Fruit fly (Drosophila melanogaster) whole organism, prepupa: ENCODE results near the gene Ndc1.

Source experiments
- CG10631 ChIP-seq: fragments of 200-800 bp; sonication (Bioruptor generic); optimal IDR thresholded peaks from 2 replicates; lab custom pipeline; 2016; ENCODE audit warnings: missing biosample characterization, missing genetic modification characterization
- CG10669 ChIP-seq: fragments of 200-800 bp; sonication (Bioruptor generic); optimal IDR thresholded peaks from 3 replicates; lab custom pipeline; 2018; ENCODE audit warnings: missing biosample characterization, mild to moderate bottlenecking, missing genetic modification characterization, moderate library complexity
- CG11294 ChIP-seq: fragments of 200-800 bp; sonication (Bioruptor generic); IDR thresholded peaks from 2 replicates; pipeline ENCODE4 v1.3.6; 2022; ENCODE audit warnings: missing biosample characterization, missing genetic modification characterization
- CG11762 ChIP-seq: fragments of 200-800 bp; sonication (Bioruptor generic); optimal IDR thresholded peaks from 3 replicates; lab custom pipeline; 2016; ENCODE audit warnings: missing biosample characterization, missing genetic modification characterization; ENCODE audit not compliant: insufficient read depth
- CG11902 ChIP-seq: fragments of 200-800 bp; sonication (Bioruptor generic); optimal IDR thresholded peaks from 3 replicates; lab custom pipeline; 2016; ENCODE audit warnings: missing biosample characterization, missing genetic modification characterization
- CG15336 ChIP-seq: fragments of 200-800 bp; sonication (Bioruptor generic); IDR thresholded peaks from 2 replicates; pipeline ENCODE4 v1.3.6; 2022; ENCODE audit warnings: missing biosample characterization, missing genetic modification characterization
- CG1621 ChIP-seq: fragments of 200-800 bp; sonication (Bioruptor generic); optimal IDR thresholded peaks from 3 replicates; lab custom pipeline; 2018; ENCODE audit warnings: missing biosample characterization, mild to moderate bottlenecking, missing genetic modification characterization
- CG16779 ChIP-seq: fragments of 200-800 bp; sonication (Bioruptor generic); optimal IDR thresholded peaks from 3 replicates; lab custom pipeline; 2017; ENCODE audit warnings: missing biosample characterization, mild to moderate bottlenecking, missing genetic modification characterization
- CG3032 ChIP-seq: fragments of 200-800 bp; optimal IDR thresholded peaks from 2 replicates; lab custom pipeline; 2019; ENCODE audit warnings: missing biosample characterization, mild to moderate bottlenecking, missing genetic modification characterization, moderate library complexity
- CG34406 ChIP-seq: fragments of 200-800 bp; sonication (Bioruptor generic); optimal IDR thresholded peaks from 3 replicates; lab custom pipeline; 2016; ENCODE audit warnings: missing biosample characterization, missing genetic modification characterization
- CG3919 ChIP-seq: fragments of 200-800 bp; sonication (Bioruptor generic); optimal IDR thresholded peaks from 3 replicates; lab custom pipeline; 2016; ENCODE audit warnings: missing biosample characterization, missing genetic modification characterization
- CG4318 ChIP-seq: fragments of 200-800 bp; sonication (Bioruptor generic); optimal IDR thresholded peaks from 3 replicates; lab custom pipeline; 2017; ENCODE audit warnings: missing biosample characterization, mild to moderate bottlenecking, missing genetic modification characterization
- CG6276 ChIP-seq: fragments of 200-800 bp; sonication (Bioruptor generic); optimal IDR thresholded peaks from 2 replicates; lab custom pipeline; 2017; ENCODE audit warnings: missing biosample characterization, mild to moderate bottlenecking, missing genetic modification characterization
- CG6792 ChIP-seq: fragments of 200-800 bp; sonication (Bioruptor generic); optimal IDR thresholded peaks from 3 replicates; lab custom pipeline; 2016; ENCODE audit warnings: missing biosample characterization, missing genetic modification characterization
- CG6808 ChIP-seq: fragments of 200-800 bp; sonication (Bioruptor generic); optimal IDR thresholded peaks from 3 replicates; lab custom pipeline; 2017; ENCODE audit warnings: missing biosample characterization, missing genetic modification characterization, mild to moderate bottlenecking, moderate library complexity, missing genetic modification reagents
- CG6854 ChIP-seq: fragments of 200-800 bp; sonication (Bioruptor generic); optimal IDR thresholded peaks from 2 replicates; lab custom pipeline; 2017; ENCODE audit warnings: missing biosample characterization, mild to moderate bottlenecking, missing genetic modification characterization
- CG8119 ChIP-seq: fragments of 200-800 bp; sonication (Bioruptor generic); IDR thresholded peaks from 3 replicates; pipeline ENCODE4 v1.3.6; 2022; ENCODE audit warnings: missing biosample characterization, missing genetic modification characterization
- CG8319 ChIP-seq: fragments of 200-800 bp; sonication (Bioruptor generic); optimal IDR thresholded peaks from 3 replicates; lab custom pipeline; 2016; ENCODE audit warnings: missing biosample characterization, missing genetic modification characterization
- CG9139 ChIP-seq: fragments of 200-800 bp; sonication (Bioruptor generic); optimal IDR thresholded peaks from 3 replicates; lab custom pipeline; 2017; ENCODE audit warnings: missing biosample characterization, mild to moderate bottlenecking, missing genetic modification characterization
- Eip75B ChIP-seq: fragments of 200-800 bp; sonication (Bioruptor generic); optimal IDR thresholded peaks from 3 replicates; lab custom pipeline; 2016; ENCODE audit warnings: missing biosample characterization, missing genetic modification characterization
- Eip78C ChIP-seq: fragments of 200-800 bp; sonication (Bioruptor generic); peaks from one replicate; lab custom pipeline; 2016; ENCODE audit warnings: missing biosample characterization, missing genetic modification characterization
- Ets21C ChIP-seq: fragments of 200-800 bp; sonication (Bioruptor generic); optimal IDR thresholded peaks from 3 replicates; lab custom pipeline; 2016; ENCODE audit warnings: missing biosample characterization, missing genetic modification characterization
- Ets96B ChIP-seq: fragments of 200-800 bp; optimal IDR thresholded peaks from 2 replicates; lab custom pipeline; 2019; ENCODE audit warnings: missing biosample characterization, mild to moderate bottlenecking, missing genetic modification characterization, moderate library complexity
- Gug ChIP-seq: fragments of 200-800 bp; sonication (Bioruptor generic); IDR thresholded peaks from 2 replicates; pipeline ENCODE4 v1.3.6; 2022; ENCODE audit warnings: missing biosample characterization, missing genetic modification characterization
- Hr4 ChIP-seq: fragments of 200-800 bp; sonication (Bioruptor generic); optimal IDR thresholded peaks from 3 replicates; lab custom pipeline; 2016; ENCODE audit warnings: missing biosample characterization, missing genetic modification characterization
- Lpt ChIP-seq: fragments of 200-800 bp; sonication (Bioruptor generic); optimal IDR thresholded peaks from 3 replicates; lab custom pipeline; 2016; ENCODE audit warnings: missing biosample characterization, missing genetic modification characterization
- Sox102F ChIP-seq: fragments of 200-800 bp; sonication (Bioruptor generic); optimal IDR thresholded peaks from 2 replicates; lab custom pipeline; 2016; ENCODE audit warnings: missing biosample characterization, mild to moderate bottlenecking, missing genetic modification characterization
- Sox14 ChIP-seq: fragments of 200-800 bp; sonication (Bioruptor generic); optimal IDR thresholded peaks from 3 replicates; lab custom pipeline; 2016; ENCODE audit warnings: missing biosample characterization, missing genetic modification characterization
- Sox15 ChIP-seq: fragments of 200-800 bp; sonication (Bioruptor generic); optimal IDR thresholded peaks from 3 replicates; lab custom pipeline; 2016; ENCODE audit warnings: missing biosample characterization, missing genetic modification characterization
- achi ChIP-seq: fragments of 200-800 bp; sonication (Bioruptor generic); optimal IDR thresholded peaks from 3 replicates; lab custom pipeline; 2016; ENCODE audit warnings: missing biosample characterization, missing genetic modification characterization
- acj6 ChIP-seq: fragments of 200-800 bp; sonication (Bioruptor generic); optimal IDR thresholded peaks from 3 replicates; lab custom pipeline; 2016; ENCODE audit warnings: missing biosample characterization, missing genetic modification characterization
- cyc ChIP-seq: fragments of 200-800 bp; sonication (Bioruptor generic); optimal IDR thresholded peaks from 3 replicates; lab custom pipeline; 2016; ENCODE audit warnings: missing biosample characterization, missing genetic modification characterization
- dac ChIP-seq: fragments of 200-800 bp; sonication (Bioruptor generic); optimal IDR thresholded peaks from 2 replicates; lab custom pipeline; 2017; ENCODE audit warnings: missing biosample characterization, mild to moderate bottlenecking, missing genetic modification characterization
- eg ChIP-seq: fragments of 200-800 bp; sonication (Bioruptor generic); IDR thresholded peaks from 3 replicates; pipeline ENCODE4 v1.3.6; 2022; ENCODE audit warnings: missing biosample characterization, missing genetic modification characterization
- esn ChIP-seq: fragments of 200-800 bp; sonication (Bioruptor generic); optimal IDR thresholded peaks from 2 replicates; lab custom pipeline; 2016; ENCODE audit warnings: missing biosample characterization, mild to moderate bottlenecking, missing genetic modification characterization, moderate library complexity
- fd59A ChIP-seq: fragments of 200-800 bp; sonication (Bioruptor generic); optimal IDR thresholded peaks from 2 replicates; lab custom pipeline; 2017; ENCODE audit warnings: missing biosample characterization, mild to moderate bottlenecking, missing genetic modification characterization, missing genetic modification reagents
- fkh ChIP-seq: fragments of 200-800 bp; sonication (Bioruptor generic); optimal IDR thresholded peaks from 3 replicates; lab custom pipeline; 2017; ENCODE audit warnings: missing biosample characterization, mild to moderate bottlenecking, missing genetic modification characterization, moderate library complexity
- lz ChIP-seq: fragments of 200-800 bp; sonication (Bioruptor generic); optimal IDR thresholded peaks from 3 replicates; lab custom pipeline; 2016; ENCODE audit warnings: missing biosample characterization, missing genetic modification characterization
- spab ChIP-seq: fragments of 200-800 bp; sonication (Bioruptor generic); optimal IDR thresholded peaks from 2 replicates; lab custom pipeline; 2017; ENCODE audit warnings: missing biosample characterization, mild to moderate bottlenecking, missing genetic modification characterization, missing genetic modification reagents
- ss ChIP-seq, 2 experiments: fragments of 200-800 bp; sonication (Bioruptor generic); optimal IDR thresholded peaks; 2 replicates in 1 of 2; 3 replicates in 1 of 2; lab custom pipeline; 2017 to 2018; ENCODE audit warnings: mild to moderate bottlenecking in 2 of 2, missing biosample characterization in 2 of 2, missing genetic modification characterization in 2 of 2, moderate library complexity in 1 of 2
- svp ChIP-seq: fragments of 200-800 bp; sonication (Bioruptor generic); peaks from one replicate; lab custom pipeline; 2016; ENCODE audit warnings: missing biosample characterization, missing genetic modification characterization
- topi ChIP-seq: fragments of 200-800 bp; sonication (Bioruptor generic); optimal IDR thresholded peaks from 3 replicates; lab custom pipeline; 2016; ENCODE audit warnings: missing biosample characterization, missing genetic modification characterization

The Ndc1 gene

DNA sequence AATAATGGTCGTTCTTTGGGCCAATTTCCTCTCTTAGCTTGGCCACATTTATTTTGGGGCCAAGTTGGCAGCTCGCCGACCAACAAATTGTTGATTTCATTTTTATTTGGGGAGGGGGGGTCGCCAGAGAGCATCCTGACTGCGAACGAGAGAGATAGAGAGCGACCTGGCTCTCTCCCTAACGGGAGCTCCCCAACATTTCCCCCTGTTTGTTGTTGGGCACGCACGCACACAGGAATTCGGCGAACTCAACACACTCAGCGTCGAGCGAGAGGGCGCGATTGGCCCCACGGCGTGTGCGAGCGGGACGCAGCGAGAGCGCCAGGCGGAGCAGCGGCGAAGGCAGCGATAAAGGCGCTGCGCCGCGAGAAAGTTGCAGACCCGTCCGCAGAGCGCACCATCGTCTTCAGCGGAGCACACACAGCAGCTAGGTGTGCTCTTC lies 38.6 kb downstream of the Ndc1 start, which contains the start of gene CG31140 (continued):
- TF ChIP-seq CG8319 (GFP tag; lab: Kevin White, UChicago): no peak
- TF ChIP-seq CG3919 (GFP tag; lab: Kevin White, UChicago): peak; percentile 42
- TF ChIP-seq eg: peak; percentile 48; the same call in 2 of the 3 replicates
- no peak for TF ChIP-seq spab (GFP tag; lab: Kevin White, UChicago)
- TF ChIP-seq Sox14 (GFP tag; lab: Kevin White, UChicago): no peak
- no peak for TF ChIP-seq Hr4 (GFP tag; lab: Kevin White, UChicago)
- TF ChIP-seq Ets21C (GFP tag; lab: Kevin White, UChicago): no peak
- TF ChIP-seq ss (GFP tag; optimal IDR thresholded peaks at IDR 0.05; lab: Kevin White, UChicago): peak; percentile 25 to 65
- no peak for TF ChIP-seq CG4318
- no peak for TF ChIP-seq CG11902 (GFP tag; lab: Kevin White, UChicago)
- TF ChIP-seq topi (GFP tag; lab: Kevin White, UChicago): no peak
- peak; percentile 31 for TF ChIP-seq Eip75B (GFP tag; lab: Kevin White, UChicago)
- TF ChIP-seq fd59A (GFP tag; lab: Kevin White, UChicago): no peak
- no peak for TF ChIP-seq CG9139
- peak; percentile 31 for TF ChIP-seq Lpt (GFP tag; lab: Kevin White, UChicago)
- TF ChIP-seq Eip78C (GFP tag; lab: Kevin White, UChicago): peak; percentile 80
- TF ChIP-seq cyc (GFP tag; lab: Kevin White, UChicago): no peak
- peak; percentile 27 for TF ChIP-seq CG6808 (GFP tag; lab: Kevin White, UChicago)
- peak; percentile 54 for TF ChIP-seq CG16779 (tag; lab: Kevin White, UChicago)
- TF ChIP-seq esn (GFP tag; lab: Kevin White, UChicago): peak; percentile 25
- no peak for TF ChIP-seq achi (GFP tag; lab: Kevin White, UChicago)
- TF ChIP-seq CG6792 (GFP tag; lab: Kevin White, UChicago): no peak
- TF ChIP-seq acj6 (GFP tag; lab: Kevin White, UChicago): no peak

DNA sequence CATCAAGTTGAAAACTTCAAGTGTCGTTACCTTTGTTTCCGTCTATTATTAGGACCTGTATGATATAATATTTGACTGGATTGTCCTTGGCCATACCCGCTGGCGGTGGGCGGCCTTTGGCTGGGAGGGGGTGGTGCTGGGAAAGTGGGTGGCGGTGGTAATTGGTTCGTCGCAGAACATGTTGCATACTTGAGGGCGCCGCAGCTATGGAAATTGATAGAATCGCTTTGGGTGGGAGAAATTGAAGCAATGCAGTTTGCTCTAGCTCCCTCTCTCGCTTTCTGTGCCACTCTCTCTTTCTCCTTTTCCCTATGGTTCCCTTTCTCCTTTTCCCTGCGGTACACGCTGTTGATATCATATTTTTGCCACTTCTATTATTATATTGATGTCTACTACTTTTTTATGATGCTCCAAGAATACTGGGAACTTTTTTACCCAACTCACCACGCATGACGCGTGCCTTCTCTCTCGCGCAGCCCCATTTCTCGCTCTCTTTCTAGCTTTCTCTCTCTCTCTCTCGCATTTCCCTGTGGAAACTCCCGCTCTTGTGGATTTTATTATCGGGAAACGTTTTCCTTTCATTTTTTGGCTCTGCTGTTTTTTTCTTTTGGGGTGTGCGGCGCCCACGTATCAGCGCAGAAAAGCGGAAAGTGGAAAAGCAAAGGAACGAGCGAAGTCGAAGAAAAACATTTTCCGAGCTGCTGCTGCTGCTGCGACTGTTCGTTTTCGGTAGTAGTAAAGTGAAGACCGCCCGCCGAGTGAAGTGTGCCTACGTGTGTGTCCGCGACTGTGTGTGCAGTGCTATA lies 40.9 kb downstream of the Ndc1 start:
- TF ChIP-seq achi (GFP tag; lab: Kevin White, UChicago): no peak
- TF ChIP-seq svp (GFP tag; lab: Kevin White, UChicago): peak; percentile 12
- no peak for TF ChIP-seq CG1621 (tag; lab: Kevin White, UChicago)
- TF ChIP-seq CG6792 (GFP tag; lab: Kevin White, UChicago): no peak
- TF ChIP-seq esn (GFP tag; lab: Kevin White, UChicago): no peak
- peak; percentile 12 for TF ChIP-seq Eip78C (GFP tag; lab: Kevin White, UChicago)

DNA sequence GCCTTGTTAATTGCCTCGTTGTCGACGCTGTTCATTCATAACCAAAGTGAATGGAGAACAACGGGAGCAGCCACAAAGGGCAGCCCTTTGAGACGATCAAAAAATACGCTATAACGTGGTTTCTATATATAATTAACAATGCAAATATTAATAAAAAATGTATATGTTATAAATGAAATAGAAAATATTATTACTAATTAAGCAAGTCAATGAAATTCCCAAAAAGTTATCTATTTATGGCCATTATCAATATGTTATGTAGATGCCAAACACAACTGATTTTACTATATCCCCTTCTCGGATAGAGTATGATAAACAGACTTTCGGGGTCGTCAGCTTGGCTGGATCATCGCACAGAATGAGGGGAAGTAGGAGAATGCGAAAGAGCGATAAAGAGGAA lies 45.2 kb downstream of the Ndc1 start:
- TF ChIP-seq Lpt (GFP tag; lab: Kevin White, UChicago): no peak
- TF ChIP-seq CG11762 (GFP tag; lab: Kevin White, UChicago): no peak
- no peak for TF ChIP-seq CG8319 (GFP tag; lab: Kevin White, UChicago)
- TF ChIP-seq Ets21C (GFP tag; lab: Kevin White, UChicago): no peak
- TF ChIP-seq CG3032 (tag; lab: Kevin White, UChicago): no peak
- TF ChIP-seq CG34406 (GFP tag; lab: Kevin White, UChicago): no peak
- peak; percentile 7 for TF ChIP-seq achi (GFP tag; lab: Kevin White, UChicago)
- TF ChIP-seq spab (GFP tag; lab: Kevin White, UChicago): no peak
- TF ChIP-seq topi (GFP tag; lab: Kevin White, UChicago): no peak
- no peak for TF ChIP-seq ss (GFP tag; optimal IDR thresholded peaks at IDR 0.05; lab: Kevin White, UChicago)
- no peak for TF ChIP-seq Sox15 (GFP tag; lab: Kevin White, UChicago)
- TF ChIP-seq Sox14 (GFP tag; lab: Kevin White, UChicago): no peak
- TF ChIP-seq CG16779 (tag; lab: Kevin White, UChicago): no peak
- TF ChIP-seq Eip78C (GFP tag; lab: Kevin White, UChicago): no peak
- no peak for TF ChIP-seq cyc (GFP tag; lab: Kevin White, UChicago)
- TF ChIP-seq fd59A (GFP tag; lab: Kevin White, UChicago): no peak
- no peak for TF ChIP-seq Sox102F (GFP tag; lab: Kevin White, UChicago)
- TF ChIP-seq CG8119 (GFP tag; lab: Robert Waterston, UW): no peak
- peak; percentile 0 for TF ChIP-seq CG11902 (GFP tag; lab: Kevin White, UChicago)
- peak; percentile 26 for TF ChIP-seq CG10669 (GFP tag; lab: Kevin White, UChicago)
- TF ChIP-seq CG10631 (GFP tag; lab: Kevin White, UChicago): peak; percentile 1
- no peak for TF ChIP-seq CG15336
- no peak for TF ChIP-seq esn (GFP tag; lab: Kevin White, UChicago)
- TF ChIP-seq acj6 (GFP tag; lab: Kevin White, UChicago): no peak
- no peak for TF ChIP-seq CG6792 (GFP tag; lab: Kevin White, UChicago)
- no peak for TF ChIP-seq fkh (GFP tag; lab: Kevin White, UChicago)
- peak; percentile 17 for TF ChIP-seq Ets96B
- TF ChIP-seq Gug (GFP tag; lab: Robert Waterston, UW): no peak
- no peak for TF ChIP-seq CG6276 (GFP tag; lab: Kevin White, UChicago)
- no peak for TF ChIP-seq eg
- no peak for TF ChIP-seq CG6854 (GFP tag; lab: Kevin White, UChicago)
- no peak for TF ChIP-seq svp (GFP tag; lab: Kevin White, UChicago)
- no peak for TF ChIP-seq CG11294 (GFP tag; lab: Robert Waterston, UW)
- TF ChIP-seq dac: no peak
- TF ChIP-seq CG9139: no peak
- TF ChIP-seq lz: no peak
